Worm (Caenorhabditis elegans) whole organism, young adult: ENCODE measurements around the gene plx-1.

Experiments
- B0019.2 ChIP-seq: fragments of 200-800 bp; sonication (Bioruptor generic); conservative IDR thresholded peaks from 2 replicates; pipeline ENCODE4 v1.3.6; 2022; ENCODE audit warnings: missing genetic modification reagents, missing genetic modification characterization, missing compliant biosample characterization
- aptf-2 ChIP-seq: fragments of 200-800 bp; sonication (Bioruptor generic); conservative IDR thresholded peaks from 2 replicates; pipeline ENCODE4 v1.3.6; 2022; ENCODE audit warnings: missing genetic modification reagents, missing genetic modification characterization, missing compliant biosample characterization
- bed-2 ChIP-seq: fragments of 200-800 bp; sonication (Bioruptor generic); IDR thresholded peaks from 2 replicates; pipeline ENCODE4 v1.3.6; 2022; ENCODE audit warnings: missing genetic modification reagents, missing genetic modification characterization, missing compliant biosample characterization
- ceh-100 ChIP-seq: fragments of 200-800 bp; sonication (Bioruptor generic); IDR thresholded peaks from 2 replicates; pipeline ENCODE4 v1.3.6; 2022; ENCODE audit warnings: missing genetic modification reagents, missing genetic modification characterization, missing compliant biosample characterization
- dpff-1 ChIP-seq: sonication (generic microtip); optimal IDR thresholded peaks from 2 replicates; lab custom pipeline; 2017; ENCODE audit warnings: mild to moderate bottlenecking, missing genetic modification characterization, missing compliant biosample characterization
- dpl-1 ChIP-seq: fragments of 150-350 bp; optimal IDR thresholded peaks from 2 replicates; lab custom pipeline; 2014; ENCODE audit warnings: missing biosample characterization, missing genetic modification reagents, missing genetic modification characterization
- efl-1 ChIP-seq: fragments of 150-350 bp; optimal IDR thresholded peaks from 2 replicates; lab custom pipeline; 2014; ENCODE audit warnings: missing biosample characterization, missing genetic modification reagents, missing genetic modification characterization
- egl-44 ChIP-seq: fragments of 200-800 bp; sonication (Bioruptor generic); IDR thresholded peaks from 2 replicates; pipeline ENCODE4 v1.3.6; 2022; ENCODE audit warnings: missing genetic modification reagents, missing genetic modification characterization, missing compliant biosample characterization
- let-607 ChIP-seq, 2 experiments: fragments of 200-800 bp in 1 of 2; sonication (Bioruptor generic) in 1 of 2; sonication (generic microtip) in 1 of 2; optimal IDR thresholded peaks; 2 replicates each; lab custom pipeline; 2016 to 2018; ENCODE audit warnings: mild to moderate bottlenecking in 2 of 2, missing compliant biosample characterization in 2 of 2, missing genetic modification characterization in 2 of 2, moderate library complexity in 2 of 2, missing genotype in 1 of 2
- pha-4 ChIP-seq: fragments of 150-350 bp; sonication (generic microtip); optimal IDR thresholded peaks from 2 replicates; lab custom pipeline; 2014; ENCODE audit warnings: missing biosample characterization, missing genetic modification reagents, missing genetic modification characterization
- unc-62 ChIP-seq: fragments of 150-350 bp; optimal IDR thresholded peaks from 2 replicates; lab custom pipeline; 2014; ENCODE audit warnings: missing biosample characterization, missing genetic modification reagents, missing genetic modification characterization

DNA sequence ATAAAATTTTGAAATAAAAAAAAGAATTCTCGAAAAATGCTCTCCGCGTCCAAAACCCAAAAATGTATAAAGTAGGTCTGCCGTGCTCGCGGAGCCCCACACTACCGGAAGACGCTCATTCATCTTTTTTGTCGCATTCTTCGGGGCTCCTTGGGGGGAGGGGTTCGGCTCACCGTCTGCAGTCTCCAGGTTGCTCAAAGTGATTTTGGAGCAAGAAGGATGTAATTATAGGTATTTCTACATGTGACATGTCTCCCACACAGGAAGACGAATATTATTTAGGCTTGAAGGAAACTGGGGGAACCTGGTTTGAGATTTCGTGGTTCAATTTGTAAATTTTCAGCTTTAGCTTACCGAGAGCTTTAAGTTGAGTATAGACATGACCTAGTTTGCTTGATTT lies 23.6 kb upstream of the plx-1 start, which contains the start of gene F58H7.1:
- TF ChIP-seq pha-4 (tag; lab: Kevin White, UChicago) (no peak), ceh-100 (GFP tag; lab: Robert Waterston, UW) (no peak), let-607 (tag; optimal IDR thresholded peaks at IDR 0.05; lab: Kevin White, UChicago) (no peak), unc-62 (no peak), egl-44 (GFP tag; lab: Robert Waterston, UW) (no peak), dpl-1 (no peak), B0019.2 (no peak), efl-1 (GFP tag; lab: Kevin White, UChicago) (no peak), aptf-2 (GFP tag; lab: Robert Waterston, UW) (no peak), bed-2 (no peak), dpff-1 (tag; lab: Kevin White, UChicago) (no peak)
